Fruit fly (Drosophila melanogaster) whole organism, adult: ENCODE measurements around the gene hng2.

Source experiments
- CG11617 ChIP-seq: fragments of 200-800 bp; sonication (Bioruptor generic); optimal IDR thresholded peaks from 2 replicates; lab custom pipeline; 2017; ENCODE audit warnings: mild to moderate bottlenecking, missing biosample characterization, missing genetic modification reagents, missing genetic modification characterization
- CG12768 ChIP-seq: fragments of 200-800 bp; sonication (Bioruptor generic); optimal IDR thresholded peaks from 2 replicates; lab custom pipeline; 2017; ENCODE audit warnings: missing biosample characterization, missing genetic modification characterization, mild to moderate bottlenecking, moderate library complexity, missing genetic modification reagents
- CG14711 ChIP-seq: fragments of 200-800 bp; sonication (Bioruptor generic); optimal IDR thresholded peaks from 2 replicates; lab custom pipeline; 2018; ENCODE audit warnings: missing biosample characterization, mild to moderate bottlenecking, missing genetic modification characterization, moderate library complexity
- CG1620 ChIP-seq: fragments of 200-800 bp; sonication (Bioruptor generic); optimal IDR thresholded peaks from 2 replicates; lab custom pipeline; 2016; ENCODE audit warnings: missing biosample characterization, missing genetic modification characterization
- CG33017 ChIP-seq: fragments of 200-800 bp; sonication (Bioruptor generic); optimal IDR thresholded peaks from 2 replicates; lab custom pipeline; 2018; ENCODE audit warnings: missing biosample characterization, mild to moderate bottlenecking, missing genetic modification characterization, moderate library complexity
- CG5204 ChIP-seq: fragments of 200-800 bp; sonication (Bioruptor generic); optimal IDR thresholded peaks from 2 replicates; lab custom pipeline; 2016; ENCODE audit warnings: missing biosample characterization, missing genetic modification characterization
- CG7045 ChIP-seq: fragments of 200-800 bp; sonication (Bioruptor generic); optimal IDR thresholded peaks from 2 replicates; lab custom pipeline; 2017; ENCODE audit warnings: missing biosample characterization, mild to moderate bottlenecking, missing genetic modification characterization
- CG7101 ChIP-seq: fragments of 200-800 bp; sonication (Bioruptor generic); optimal IDR thresholded peaks from 2 replicates; lab custom pipeline; 2018; ENCODE audit warnings: missing biosample characterization, mild to moderate bottlenecking, missing genetic modification characterization, moderate library complexity
- Clk ChIP-seq: fragments of 200-800 bp; sonication (Bioruptor generic); optimal IDR thresholded peaks from 2 replicates; lab custom pipeline; 2017; ENCODE audit warnings: missing biosample characterization, missing genetic modification characterization
- Crg-1 ChIP-seq: fragments of 200-800 bp; sonication (Bioruptor generic); optimal IDR thresholded peaks from 2 replicates; lab custom pipeline; 2016; ENCODE audit warnings: missing biosample characterization, missing genetic modification characterization
- Hr96 ChIP-seq: fragments of 200-800 bp; sonication (Bioruptor generic); optimal IDR thresholded peaks from 2 replicates; lab custom pipeline; 2016; ENCODE audit warnings: missing biosample characterization, missing genetic modification characterization
- Mnt ChIP-seq: fragments of 200-800 bp; sonication (Bioruptor generic); optimal IDR thresholded peaks from 2 replicates; lab custom pipeline; 2016; ENCODE audit warnings: missing biosample characterization, mild to moderate bottlenecking, missing genetic modification characterization
- bab1 ChIP-seq: fragments of 200-800 bp; sonication (Bioruptor generic); optimal IDR thresholded peaks from 3 replicates; lab custom pipeline; 2019; ENCODE audit warnings: missing biosample characterization, mild to moderate bottlenecking, missing genetic modification characterization, moderate library complexity
- cic ChIP-seq: fragments of 200-800 bp; sonication (Bioruptor generic); optimal IDR thresholded peaks from 2 replicates; lab custom pipeline; 2017; ENCODE audit warnings: missing biosample characterization, mild to moderate bottlenecking, missing genetic modification characterization, moderate library complexity
- cnc ChIP-seq, 2 experiments: fragments of >200 bp; optimal IDR thresholded peaks; 2 replicates each; lab custom pipeline; 2017
- kay ChIP-seq: fragments of 200-800 bp; sonication (Bioruptor generic); peaks from one replicate; lab custom pipeline; 2016; ENCODE audit warnings: missing biosample characterization, missing genetic modification characterization, borderline replicate concordance
- ovo ChIP-seq: fragments of 200-800 bp; sonication (Bioruptor generic); optimal IDR thresholded peaks from 2 replicates; lab custom pipeline; 2016; ENCODE audit warnings: missing biosample characterization, missing genetic modification characterization
- pad ChIP-seq: fragments of 200-800 bp; sonication (Bioruptor generic); optimal IDR thresholded peaks from 3 replicates; lab custom pipeline; 2017; ENCODE audit warnings: missing biosample characterization, missing genetic modification characterization, mild to moderate bottlenecking, moderate library complexity, missing genetic modification reagents
- tj ChIP-seq: fragments of 200-800 bp; sonication (Bioruptor generic); optimal IDR thresholded peaks from 3 replicates; lab custom pipeline; 2017; ENCODE audit warnings: missing biosample characterization, mild to moderate bottlenecking, missing genetic modification characterization, moderate library complexity
- toe ChIP-seq: fragments of 200-800 bp; sonication (Bioruptor generic); optimal IDR thresholded peaks from 2 replicates; lab custom pipeline; 2016; ENCODE audit warnings: missing biosample characterization, missing genetic modification characterization

hng2 gene

dm6 chr3R:8784788-8785187, 21.3 kb upstream of the hng2 start:
- TF ChIP-seq Clk (GFP tag; lab: Kevin White, UChicago) (no peak), CG33017 (tag; lab: Kevin White, UChicago) (no peak), bab1 (GFP tag; lab: Kevin White, UChicago) (no peak), CG11617 (GFP tag; lab: Kevin White, UChicago) (no peak), CG12768 (no peak), ovo (GFP tag; lab: Kevin White, UChicago) (no peak), CG7101 (no peak), cic (no peak), Hr96 (GFP tag; lab: Kevin White, UChicago) (no peak), cnc (optimal IDR thresholded peaks at IDR 0.05; lab: Kevin White, UChicago) (no peak), toe (GFP tag; lab: Kevin White, UChicago) (no peak), pad (no peak), Mnt (GFP tag; lab: Kevin White, UChicago) (no peak), CG1620 (GFP tag; lab: Kevin White, UChicago) (no peak), kay (GFP tag; lab: Kevin White, UChicago) (no peak), CG5204 (GFP tag; lab: Kevin White, UChicago) (no peak), tj (no peak), CG7045 (no peak), Crg-1 (GFP tag; lab: Kevin White, UChicago) (no peak), CG14711 (tag; lab: Kevin White, UChicago) (no peak)

DNA sequence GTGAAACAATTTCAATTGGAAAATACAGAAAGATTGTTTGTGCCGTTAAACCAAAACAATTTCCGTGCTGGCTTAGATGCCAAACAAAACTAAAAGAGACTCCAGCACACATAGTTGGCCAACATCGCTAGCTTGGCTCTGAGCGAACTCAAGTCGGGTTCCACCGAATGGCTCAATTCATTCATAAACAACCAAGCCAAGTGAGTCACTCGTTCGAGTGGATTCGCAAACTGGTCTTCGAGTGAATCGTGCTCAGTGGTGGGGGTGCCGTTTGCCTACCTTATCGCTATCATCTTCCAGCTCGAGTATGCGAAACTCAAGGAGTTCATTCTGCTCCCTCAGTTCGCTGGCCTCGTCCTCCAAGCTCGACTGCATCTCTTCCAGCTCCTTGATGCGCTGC, 20.7 kb upstream of the hng2 start:
- TF ChIP-seq CG11617 (GFP tag; lab: Kevin White, UChicago) = no peak
- no peak for TF ChIP-seq Crg-1 (GFP tag; lab: Kevin White, UChicago)

- TF ChIP-seq CG5204 (GFP tag; lab: Kevin White, UChicago) = no peak
- TF ChIP-seq Mnt (GFP tag; lab: Kevin White, UChicago) = no peak
- TF ChIP-seq ovo (GFP tag; lab: Kevin White, UChicago) = no peak
Observed at dm6 chr3R:8787538-8788282, 18.4 kb upstream of the hng2 start.

DNA sequence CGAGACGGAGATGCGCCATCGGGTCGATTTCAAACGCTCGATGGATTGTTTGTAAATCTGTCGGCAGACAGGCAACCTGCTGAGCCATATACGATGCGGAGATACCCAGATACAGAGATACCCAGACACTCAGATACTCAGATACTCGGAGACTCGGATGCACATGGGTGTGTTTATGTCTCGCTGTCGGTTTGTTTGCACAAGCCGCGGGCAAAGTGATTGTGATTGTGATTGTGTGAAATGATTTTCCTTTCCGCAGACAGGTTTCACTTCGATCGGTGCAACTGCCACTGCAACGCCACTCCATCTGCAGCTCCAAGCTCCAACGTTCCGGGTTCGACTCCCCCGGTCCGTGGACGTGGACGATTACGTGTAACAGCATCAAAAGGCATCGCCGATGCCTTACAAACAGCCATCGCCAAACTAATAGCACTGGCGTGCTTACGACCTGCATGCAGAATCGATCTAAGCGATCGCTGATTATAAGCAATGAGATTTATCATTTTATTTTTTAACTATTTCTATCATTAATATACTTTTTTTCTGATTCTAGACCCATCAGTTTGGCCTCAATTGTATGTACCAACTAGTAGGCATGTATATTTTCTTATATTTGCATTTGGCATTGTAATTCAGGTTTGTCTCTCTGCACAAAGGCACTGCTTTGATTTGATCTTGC, 17.3 kb upstream of the hng2 start:
- TF ChIP-seq CG1620 (GFP tag; lab: Kevin White, UChicago) (no peak), Hr96 (GFP tag; lab: Kevin White, UChicago) (no peak), tj (no peak), kay (GFP tag; lab: Kevin White, UChicago) (no peak), CG7045 (no peak), cnc (optimal IDR thresholded peaks at IDR 0.05; lab: Kevin White, UChicago) (no peak), CG33017 (tag; lab: Kevin White, UChicago) (no peak), bab1 (GFP tag; lab: Kevin White, UChicago) (no peak), cic (no peak), ovo (GFP tag; lab: Kevin White, UChicago) (no peak), CG14711 (tag; lab: Kevin White, UChicago) (no peak)

- no peak for TF ChIP-seq CG7045
- TF ChIP-seq Hr96 (GFP tag; lab: Kevin White, UChicago) = no peak
- TF ChIP-seq Mnt (GFP tag; lab: Kevin White, UChicago) = no peak
- TF ChIP-seq toe (GFP tag; lab: Kevin White, UChicago) = no peak
- TF ChIP-seq tj = no peak
- no peak for TF ChIP-seq cnc (optimal IDR thresholded peaks at IDR 0.05; lab: Kevin White, UChicago)
- no peak for TF ChIP-seq CG33017 (tag; lab: Kevin White, UChicago)
- no peak for TF ChIP-seq CG11617 (GFP tag; lab: Kevin White, UChicago)
- TF ChIP-seq pad = no peak
- TF ChIP-seq cic = no peak
- no peak for TF ChIP-seq Crg-1 (GFP tag; lab: Kevin White, UChicago)
- TF ChIP-seq CG14711 (tag; lab: Kevin White, UChicago) = no peak
- TF ChIP-seq CG7101 = no peak
- no peak for TF ChIP-seq bab1 (GFP tag; lab: Kevin White, UChicago)
- TF ChIP-seq CG12768 = no peak
Observed at dm6 chr3R:8792463-8793175, 13.5 kb upstream of the hng2 start.

dm6 chr3R:8793726-8794125, 12.4 kb upstream of the hng2 start:
- TF ChIP-seq pad (no peak), ovo (GFP tag; lab: Kevin White, UChicago) (no peak), CG7045 (no peak), toe (GFP tag; lab: Kevin White, UChicago) (no peak), CG1620 (GFP tag; lab: Kevin White, UChicago) (no peak), Hr96 (GFP tag; lab: Kevin White, UChicago) (no peak), CG33017 (tag; lab: Kevin White, UChicago) (no peak), Crg-1 (GFP tag; lab: Kevin White, UChicago) (no peak), kay (GFP tag; lab: Kevin White, UChicago) (no peak), CG12768 (no peak), tj (no peak), cnc (optimal IDR thresholded peaks at IDR 0.05; lab: Kevin White, UChicago) (no peak), CG14711 (tag; lab: Kevin White, UChicago) (no peak), Mnt (GFP tag; lab: Kevin White, UChicago) (no peak), CG7101 (no peak), CG11617 (GFP tag; lab: Kevin White, UChicago) (no peak), bab1 (GFP tag; lab: Kevin White, UChicago) (no peak), cic (no peak), Clk (GFP tag; lab: Kevin White, UChicago) (no peak)
